Fruit fly (Drosophila melanogaster) whole organism, adult: Measurements from ENCODE around the gene corolla.

Experiments used
- CG11617 ChIP-seq: fragments of 200-800 bp; sonication (Bioruptor generic); optimal IDR thresholded peaks from 2 replicates; lab custom pipeline; 2017; ENCODE audit warnings: mild to moderate bottlenecking, missing biosample characterization, missing genetic modification reagents, missing genetic modification characterization
- CG12768 ChIP-seq: fragments of 200-800 bp; sonication (Bioruptor generic); optimal IDR thresholded peaks from 2 replicates; lab custom pipeline; 2017; ENCODE audit warnings: missing biosample characterization, missing genetic modification characterization, mild to moderate bottlenecking, moderate library complexity, missing genetic modification reagents
- CG14711 ChIP-seq: fragments of 200-800 bp; sonication (Bioruptor generic); optimal IDR thresholded peaks from 2 replicates; lab custom pipeline; 2018; ENCODE audit warnings: missing biosample characterization, mild to moderate bottlenecking, missing genetic modification characterization, moderate library complexity
- CG1620 ChIP-seq: fragments of 200-800 bp; sonication (Bioruptor generic); optimal IDR thresholded peaks from 2 replicates; lab custom pipeline; 2016; ENCODE audit warnings: missing biosample characterization, missing genetic modification characterization
- CG33017 ChIP-seq: fragments of 200-800 bp; sonication (Bioruptor generic); optimal IDR thresholded peaks from 2 replicates; lab custom pipeline; 2018; ENCODE audit warnings: missing biosample characterization, mild to moderate bottlenecking, missing genetic modification characterization, moderate library complexity
- CG5204 ChIP-seq: fragments of 200-800 bp; sonication (Bioruptor generic); optimal IDR thresholded peaks from 2 replicates; lab custom pipeline; 2016; ENCODE audit warnings: missing biosample characterization, missing genetic modification characterization
- CG7045 ChIP-seq: fragments of 200-800 bp; sonication (Bioruptor generic); optimal IDR thresholded peaks from 2 replicates; lab custom pipeline; 2017; ENCODE audit warnings: missing biosample characterization, mild to moderate bottlenecking, missing genetic modification characterization
- CG7101 ChIP-seq: fragments of 200-800 bp; sonication (Bioruptor generic); optimal IDR thresholded peaks from 2 replicates; lab custom pipeline; 2018; ENCODE audit warnings: missing biosample characterization, mild to moderate bottlenecking, missing genetic modification characterization, moderate library complexity
- Clk ChIP-seq: fragments of 200-800 bp; sonication (Bioruptor generic); optimal IDR thresholded peaks from 2 replicates; lab custom pipeline; 2017; ENCODE audit warnings: missing biosample characterization, missing genetic modification characterization
- Crg-1 ChIP-seq: fragments of 200-800 bp; sonication (Bioruptor generic); optimal IDR thresholded peaks from 2 replicates; lab custom pipeline; 2016; ENCODE audit warnings: missing biosample characterization, missing genetic modification characterization
- Hr96 ChIP-seq: fragments of 200-800 bp; sonication (Bioruptor generic); optimal IDR thresholded peaks from 2 replicates; lab custom pipeline; 2016; ENCODE audit warnings: missing biosample characterization, missing genetic modification characterization
- Mnt ChIP-seq: fragments of 200-800 bp; sonication (Bioruptor generic); optimal IDR thresholded peaks from 2 replicates; lab custom pipeline; 2016; ENCODE audit warnings: missing biosample characterization, mild to moderate bottlenecking, missing genetic modification characterization
- bab1 ChIP-seq: fragments of 200-800 bp; sonication (Bioruptor generic); optimal IDR thresholded peaks from 3 replicates; lab custom pipeline; 2019; ENCODE audit warnings: missing biosample characterization, mild to moderate bottlenecking, missing genetic modification characterization, moderate library complexity
- cic ChIP-seq: fragments of 200-800 bp; sonication (Bioruptor generic); optimal IDR thresholded peaks from 2 replicates; lab custom pipeline; 2017; ENCODE audit warnings: missing biosample characterization, mild to moderate bottlenecking, missing genetic modification characterization, moderate library complexity
- cnc ChIP-seq, 2 experiments: fragments of >200 bp; optimal IDR thresholded peaks; 2 replicates each; lab custom pipeline; 2017
- kay ChIP-seq: fragments of 200-800 bp; sonication (Bioruptor generic); peaks from one replicate; lab custom pipeline; 2016; ENCODE audit warnings: missing biosample characterization, missing genetic modification characterization, borderline replicate concordance
- ovo ChIP-seq: fragments of 200-800 bp; sonication (Bioruptor generic); optimal IDR thresholded peaks from 2 replicates; lab custom pipeline; 2016; ENCODE audit warnings: missing biosample characterization, missing genetic modification characterization
- pad ChIP-seq: fragments of 200-800 bp; sonication (Bioruptor generic); optimal IDR thresholded peaks from 3 replicates; lab custom pipeline; 2017; ENCODE audit warnings: missing biosample characterization, missing genetic modification characterization, mild to moderate bottlenecking, moderate library complexity, missing genetic modification reagents
- tj ChIP-seq: fragments of 200-800 bp; sonication (Bioruptor generic); optimal IDR thresholded peaks from 3 replicates; lab custom pipeline; 2017; ENCODE audit warnings: missing biosample characterization, mild to moderate bottlenecking, missing genetic modification characterization, moderate library complexity
- toe ChIP-seq: fragments of 200-800 bp; sonication (Bioruptor generic); optimal IDR thresholded peaks from 2 replicates; lab custom pipeline; 2016; ENCODE audit warnings: missing biosample characterization, missing genetic modification characterization

Gene corolla

dm6 chrX:17624983-17625401, 6.9 kb downstream of the corolla start:
- TF ChIP-seq Hr96, result peak; percentile 98
- peak; percentile 54 for TF ChIP-seq kay
- peak; percentile 99 for TF ChIP-seq CG11617 (GFP tag; lab: Kevin White, UChicago)
- TF ChIP-seq CG33017 (tag; lab: Kevin White, UChicago), result peak; percentile 96
- peak; percentile 88 for TF ChIP-seq toe
- peak; percentile 96 for TF ChIP-seq Mnt
- TF ChIP-seq Clk (GFP tag; lab: Kevin White, UChicago), result peak; percentile 85
- TF ChIP-seq Crg-1 (GFP tag; lab: Kevin White, UChicago), result peak; percentile 97
- TF ChIP-seq cic (GFP tag; lab: Kevin White, UChicago), result peak; percentile 68
- peak; percentile 97 for TF ChIP-seq CG1620 (GFP tag; lab: Kevin White, UChicago)
- TF ChIP-seq bab1, result peak; percentile 99
- TF ChIP-seq pad (GFP tag; lab: Kevin White, UChicago), result peak; percentile 93
- TF ChIP-seq ovo (GFP tag; lab: Kevin White, UChicago), result peak; percentile 90
- no peak for TF ChIP-seq cnc (optimal IDR thresholded peaks at IDR 0.05; lab: Kevin White, UChicago)
- TF ChIP-seq CG5204, result peak; percentile 93
- peak; percentile 96 for TF ChIP-seq CG14711 (tag; lab: Kevin White, UChicago)
- TF ChIP-seq CG12768 (GFP tag; lab: Kevin White, UChicago), result peak; percentile 94
- TF ChIP-seq CG7045 (GFP tag; lab: Kevin White, UChicago), result peak; percentile 90
- peak; percentile 99 for TF ChIP-seq CG7101
- TF ChIP-seq tj (GFP tag; lab: Kevin White, UChicago), result peak; percentile 98

DNA sequence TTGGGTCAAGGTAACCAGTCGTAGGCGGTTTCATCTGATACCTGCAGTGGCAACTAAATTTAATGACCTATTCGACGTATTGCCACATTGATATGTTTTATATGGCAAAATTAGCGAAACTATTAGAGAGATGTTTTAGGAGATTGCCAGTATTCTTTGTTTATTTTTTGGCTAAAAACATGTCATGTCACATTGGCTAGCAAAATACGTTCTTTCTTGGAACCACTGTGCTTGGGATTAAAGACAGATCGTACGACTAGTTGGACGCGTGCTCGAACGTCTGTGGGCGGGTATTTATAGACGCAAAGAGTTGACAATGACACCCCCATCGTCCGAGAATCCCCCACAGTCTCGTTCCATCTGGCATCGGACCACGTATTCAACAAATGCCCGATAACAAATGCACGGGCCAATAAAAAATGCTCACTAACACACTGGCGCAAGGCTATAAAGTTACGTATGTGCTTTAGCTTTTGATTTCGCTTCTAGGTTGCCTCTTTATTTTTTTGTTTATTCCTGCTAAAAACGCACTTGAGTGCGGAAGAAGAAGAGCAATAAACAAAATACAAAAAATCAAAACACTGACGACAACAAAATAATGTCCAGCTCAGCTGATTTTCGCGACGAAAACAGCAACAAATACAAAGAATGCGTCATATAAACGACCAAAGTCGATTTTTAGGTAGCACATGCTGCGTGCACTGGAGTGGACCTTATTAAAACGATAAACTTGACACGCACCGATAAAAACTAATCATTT, 7.4 kb downstream of the corolla start:
- TF ChIP-seq tj (GFP tag; lab: Kevin White, UChicago) (peak; percentile 99), CG33017 (tag; lab: Kevin White, UChicago) (no peak), Clk (GFP tag; lab: Kevin White, UChicago) (no peak), CG12768 (GFP tag; lab: Kevin White, UChicago) (no peak), ovo (GFP tag; lab: Kevin White, UChicago) (no peak), CG5204 (no peak), kay (peak; percentile 97), CG1620 (GFP tag; lab: Kevin White, UChicago) (no peak), bab1 (no peak), CG14711 (tag; lab: Kevin White, UChicago) (no peak), cnc (optimal IDR thresholded peaks at IDR 0.05; lab: Kevin White, UChicago) (no peak), CG11617 (GFP tag; lab: Kevin White, UChicago) (no peak)

DNA sequence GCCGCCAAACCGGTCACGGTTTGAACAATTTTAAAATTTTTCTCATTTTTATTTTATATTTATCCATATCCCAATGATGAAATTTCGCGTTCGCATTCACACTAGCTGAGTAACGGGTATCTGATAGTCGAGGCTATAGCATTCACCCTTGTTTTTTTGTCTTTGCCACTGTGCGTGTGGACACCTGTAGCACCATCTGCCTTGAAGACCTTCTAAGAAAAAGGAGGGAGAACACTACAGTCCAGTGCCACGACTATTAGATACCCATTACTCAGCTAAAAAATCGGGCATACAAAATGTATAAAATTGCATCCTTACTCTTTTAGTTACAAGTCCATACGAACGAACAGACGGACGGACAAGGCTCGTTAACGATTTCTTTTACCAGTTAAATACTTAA, 9.7 kb downstream of the corolla start:
- no peak for TF ChIP-seq cnc (optimal IDR thresholded peaks at IDR 0.05; lab: Kevin White, UChicago)
- no peak for TF ChIP-seq CG1620 (GFP tag; lab: Kevin White, UChicago)
- TF ChIP-seq CG7045 (GFP tag; lab: Kevin White, UChicago), result no peak
- TF ChIP-seq CG33017 (tag; lab: Kevin White, UChicago), result no peak
- TF ChIP-seq Hr96, result no peak
- TF ChIP-seq tj (GFP tag; lab: Kevin White, UChicago), result no peak
- TF ChIP-seq CG5204, result no peak
- TF ChIP-seq toe, result no peak
- TF ChIP-seq CG11617 (GFP tag; lab: Kevin White, UChicago), result no peak
- no peak for TF ChIP-seq Mnt
- TF ChIP-seq Crg-1 (GFP tag; lab: Kevin White, UChicago), result no peak
- TF ChIP-seq CG12768 (GFP tag; lab: Kevin White, UChicago), result no peak
- TF ChIP-seq CG14711 (tag; lab: Kevin White, UChicago), result no peak
- TF ChIP-seq CG7101, result no peak
- no peak for TF ChIP-seq ovo (GFP tag; lab: Kevin White, UChicago)
- no peak for TF ChIP-seq cic (GFP tag; lab: Kevin White, UChicago)

dm6 chrX:17611455-17611854, 20.4 kb downstream of the corolla start:
- no peak for TF ChIP-seq Mnt
- peak; percentile 92 for TF ChIP-seq pad (GFP tag; lab: Kevin White, UChicago)
- no peak for TF ChIP-seq toe

dm6 chrX:17602466-17602865, 29.4 kb downstream of the corolla start:
- no peak for TF ChIP-seq CG12768 (GFP tag; lab: Kevin White, UChicago)
- no peak for TF ChIP-seq Hr96
- TF ChIP-seq CG14711 (tag; lab: Kevin White, UChicago), result no peak
- no peak for TF ChIP-seq toe
- TF ChIP-seq cnc (optimal IDR thresholded peaks at IDR 0.05; lab: Kevin White, UChicago), result no peak
- no peak for TF ChIP-seq CG7045 (GFP tag; lab: Kevin White, UChicago)
- TF ChIP-seq kay, result no peak
- TF ChIP-seq CG11617 (GFP tag; lab: Kevin White, UChicago), result no peak
- no peak for TF ChIP-seq Crg-1 (GFP tag; lab: Kevin White, UChicago)
- TF ChIP-seq ovo (GFP tag; lab: Kevin White, UChicago), result no peak
- no peak for TF ChIP-seq CG7101
- no peak for TF ChIP-seq tj (GFP tag; lab: Kevin White, UChicago)
- TF ChIP-seq bab1, result no peak

DNA sequence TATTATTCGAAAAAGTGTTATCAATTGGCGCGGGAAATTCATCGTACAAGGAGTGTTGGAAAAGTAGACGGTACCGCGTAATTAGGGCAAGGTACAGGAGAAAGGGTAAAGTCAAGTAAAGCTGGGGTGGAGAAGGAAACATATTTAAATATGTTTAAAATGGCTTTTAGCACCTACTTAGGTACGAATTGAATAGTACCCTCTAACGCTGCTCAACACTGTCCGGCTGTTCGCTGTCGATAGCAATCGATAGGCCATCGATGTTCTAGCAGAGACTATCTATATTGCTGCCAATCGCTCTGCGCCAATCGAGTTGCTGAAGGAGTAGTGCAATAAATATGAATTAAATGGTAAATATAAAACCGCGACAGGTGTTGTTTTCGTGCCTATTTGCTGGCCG, 32.5 kb downstream of the corolla start, which contains the start of gene X11L:
X11L (plus strand) TSS at position 279 of the 400 bp plus-strand sequence.
- TF ChIP-seq cnc (optimal IDR thresholded peaks at IDR 0.05; lab: Kevin White, UChicago) (no peak), ovo (GFP tag; lab: Kevin White, UChicago) (peak; percentile 36), CG33017 (tag; lab: Kevin White, UChicago) (peak; percentile 19), CG7101 (peak; percentile 77), Clk (GFP tag; lab: Kevin White, UChicago) (no peak), Hr96 (no peak), cic (GFP tag; lab: Kevin White, UChicago) (peak; percentile 1), kay (no peak), CG14711 (tag; lab: Kevin White, UChicago) (peak; percentile 61), bab1 (peak; percentile 73), CG7045 (GFP tag; lab: Kevin White, UChicago) (peak; percentile 41), toe (peak; percentile 66), CG1620 (GFP tag; lab: Kevin White, UChicago) (peak; percentile 86), CG11617 (GFP tag; lab: Kevin White, UChicago) (peak; percentile 62), pad (GFP tag; lab: Kevin White, UChicago) (peak; percentile 67), CG12768 (GFP tag; lab: Kevin White, UChicago) (peak; percentile 60), CG5204 (peak; percentile 65), Mnt (peak; percentile 80), Crg-1 (GFP tag; lab: Kevin White, UChicago) (peak; percentile 87), tj (GFP tag; lab: Kevin White, UChicago) (peak; percentile 40)
